Fruit fly (Drosophila melanogaster) whole organism, embryonic: Measurements from ENCODE around the gene Syt1.
A peak's percentile ranks its signal among the peaks of the same experiment; 100 is the strongest.

Experiments
- Awh ChIP-seq: fragments of 200-800 bp; sonication (Bioruptor generic); IDR thresholded peaks from 2 replicates; pipeline ENCODE4, ENCODE4 v1.3.6; 2022; ENCODE audit warnings: missing biosample characterization, missing genetic modification characterization
- CG10654 ChIP-seq: fragments of 200-800 bp; sonication (Bioruptor generic); optimal IDR thresholded peaks from 2 replicates; lab custom pipeline; 2016; ENCODE audit warnings: missing biosample characterization, missing genetic modification characterization
- CG11695 ChIP-seq: fragments of 200-800 bp; sonication (Bioruptor generic); IDR thresholded peaks from 3 replicates; pipeline ENCODE4 v1.3.6; 2022; ENCODE audit warnings: missing biosample characterization, missing genetic modification characterization
- CG12071 ChIP-seq: fragments of 200-800 bp; sonication (Bioruptor generic); optimal IDR thresholded peaks from 3 replicates; lab custom pipeline; 2018; ENCODE audit warnings: missing biosample characterization, mild to moderate bottlenecking, missing genetic modification characterization
- CG1233 ChIP-seq: fragments of 200-800 bp; sonication (Bioruptor generic); optimal IDR thresholded peaks from 4 replicates; lab custom pipeline; 2018; ENCODE audit warnings: missing biosample characterization, mild to moderate bottlenecking, missing genetic modification characterization
- CG15696 ChIP-seq: fragments of 200-800 bp; sonication (Bioruptor generic); optimal IDR thresholded peaks from 2 replicates; lab custom pipeline; 2019; ENCODE audit warnings: missing biosample characterization, mild to moderate bottlenecking, missing genetic modification characterization, moderate library complexity
- CG1602 ChIP-seq: fragments of 200-800 bp; sonication (Bioruptor generic); optimal IDR thresholded peaks from 3 replicates; lab custom pipeline; 2016; ENCODE audit warnings: missing biosample characterization, missing genetic modification characterization
- CG16813 ChIP-seq: fragments of 200-800 bp; sonication (Bioruptor generic); IDR thresholded peaks from 3 replicates; pipeline ENCODE4 v1.3.6; 2022; ENCODE audit warnings: missing biosample characterization, missing genetic modification characterization; ENCODE audit not compliant: partially characterized antibody
- CG1832 ChIP-seq: fragments of 200-800 bp; sonication (Bioruptor generic); optimal IDR thresholded peaks from 2 replicates; lab custom pipeline; 2017; ENCODE audit warnings: missing biosample characterization, mild to moderate bottlenecking, missing genetic modification characterization, inconsistent platforms
- CG30431 ChIP-seq: fragments of 200-800 bp; sonication (Bioruptor generic); optimal IDR thresholded peaks from 2 replicates; lab custom pipeline; 2017; ENCODE audit warnings: missing biosample characterization, missing genetic modification characterization
- CG31224 ChIP-seq: fragments of 200-800 bp; sonication (Bioruptor generic); IDR thresholded peaks from 2 replicates; pipeline ENCODE4 v1.3.6; 2022; ENCODE audit warnings: missing biosample characterization, missing genetic modification characterization
- CG31365 ChIP-seq: fragments of 200-800 bp; sonication (Bioruptor generic); optimal IDR thresholded peaks from 2 replicates; lab custom pipeline; 2018; ENCODE audit warnings: missing biosample characterization, mild to moderate bottlenecking, missing genetic modification characterization
- CG31441 ChIP-seq: fragments of 200-800 bp; sonication (Bioruptor generic); IDR thresholded peaks from 2 replicates; pipeline ENCODE4 v1.3.6; 2022; ENCODE audit warnings: missing biosample characterization, missing genetic modification characterization
- CG32532 ChIP-seq: fragments of 200-800 bp; sonication (Bioruptor generic); IDR thresholded peaks from 2 replicates; pipeline ENCODE4 v1.3.6; 2022; ENCODE audit warnings: missing biosample characterization, missing genetic modification characterization
- CG32772 ChIP-seq: fragments of 200-800 bp; sonication (Bioruptor generic); IDR thresholded peaks from 2 replicates; pipeline ENCODE4 v1.3.6; 2022; ENCODE audit warnings: missing biosample characterization, missing genetic modification characterization
- CG3281 ChIP-seq: fragments of 200-800 bp; sonication (Bioruptor generic); optimal IDR thresholded peaks from 3 replicates; lab custom pipeline; 2017; ENCODE audit warnings: missing biosample characterization, mild to moderate bottlenecking, missing genetic modification characterization
- CG33213 ChIP-seq: fragments of 200-800 bp; sonication (Bioruptor generic); optimal IDR thresholded peaks from 3 replicates; lab custom pipeline; 2016; ENCODE audit warnings: missing biosample characterization, missing genetic modification characterization
- CG3726 ChIP-seq: fragments of 200-800 bp; sonication (Bioruptor generic); IDR thresholded peaks from 3 replicates; pipeline ENCODE4, ENCODE4 v1.3.6; 2022; ENCODE audit warnings: missing biosample characterization, missing genetic modification characterization
- CG3838 ChIP-seq: fragments of 200-800 bp; sonication (Bioruptor generic); optimal IDR thresholded peaks from 3 replicates; lab custom pipeline; 2016; ENCODE audit warnings: missing biosample characterization, missing genetic modification characterization
- CG4328 ChIP-seq: fragments of 200-800 bp; sonication (Bioruptor generic); optimal IDR thresholded peaks from 3 replicates; lab custom pipeline; 2017; ENCODE audit warnings: missing biosample characterization, missing genetic modification reagents, missing genetic modification characterization
- CG5245 ChIP-seq: fragments of 200-800 bp; sonication (Bioruptor generic); optimal IDR thresholded peaks from 3 replicates; lab custom pipeline; 2016; ENCODE audit warnings: missing biosample characterization, missing genetic modification characterization
- CG7271 ChIP-seq: fragments of 200-800 bp; sonication (Bioruptor generic); optimal IDR thresholded peaks from 2 replicates; lab custom pipeline; 2018; ENCODE audit warnings: missing biosample characterization, mild to moderate bottlenecking, missing genetic modification characterization, moderate library complexity
- CG7372 ChIP-seq: fragments of 200-800 bp; sonication (Bioruptor generic); IDR thresholded peaks from 2 replicates; pipeline ENCODE4 v1.3.6; 2022; ENCODE audit warnings: missing biosample characterization, missing genetic modification characterization
- CG7928 ChIP-seq: fragments of 200-800 bp; sonication (Bioruptor generic); optimal IDR thresholded peaks from 2 replicates; lab custom pipeline; 2017; ENCODE audit warnings: missing biosample characterization, mild to moderate bottlenecking, missing genetic modification characterization
- CG7963 ChIP-seq: fragments of 200-800 bp; sonication (Bioruptor generic); IDR thresholded peaks from 3 replicates; pipeline ENCODE4 v1.3.6; 2022; ENCODE audit warnings: missing biosample characterization, missing genetic modification characterization; ENCODE audit not compliant: partially characterized antibody
- CG7987 ChIP-seq: fragments of 200-800 bp; sonication (Bioruptor generic); optimal IDR thresholded peaks from 2 replicates; lab custom pipeline; 2018; ENCODE audit warnings: missing biosample characterization, mild to moderate bottlenecking, missing genetic modification characterization, moderate library complexity
- D19B ChIP-seq: fragments of 200-800 bp; sonication (Bioruptor generic); optimal IDR thresholded peaks from 2 replicates; lab custom pipeline; 2017; ENCODE audit warnings: missing biosample characterization, mild to moderate bottlenecking, missing genetic modification characterization
- GATAe ChIP-seq: fragments of 200-800 bp; sonication (Bioruptor generic); conservative IDR thresholded peaks from 2 replicates; pipeline ENCODE4 v1.3.6; 2022; ENCODE audit warnings: missing biosample characterization, missing genetic modification characterization
- MTF-1 ChIP-seq: fragments of 200-800 bp; sonication (Bioruptor generic); optimal IDR thresholded peaks from 2 replicates; lab custom pipeline; 2018; ENCODE audit warnings: missing biosample characterization, mild to moderate bottlenecking, missing genetic modification characterization, borderline replicate concordance
- Meics ChIP-seq: fragments of 200-800 bp; sonication (Bioruptor generic); optimal IDR thresholded peaks from 2 replicates; lab custom pipeline; 2017; ENCODE audit warnings: missing biosample characterization, mild to moderate bottlenecking, missing genetic modification characterization
- Optix ChIP-seq: fragments of 200-800 bp; sonication (Bioruptor generic); IDR thresholded peaks from 3 replicates; pipeline ENCODE4 v1.3.6; 2022; ENCODE audit warnings: missing biosample characterization, missing genetic modification characterization
- Ravus ChIP-seq: fragments of 200-800 bp; sonication (Bioruptor generic); IDR thresholded peaks from 2 replicates; pipeline ENCODE4 v1.3.6; 2022; ENCODE audit warnings: missing biosample characterization, missing genetic modification characterization
- YL-1 ChIP-seq: fragments of 200-800 bp; sonication (Bioruptor generic); optimal IDR thresholded peaks from 3 replicates; lab custom pipeline; 2017; ENCODE audit warnings: missing biosample characterization, mild to moderate bottlenecking, missing genetic modification characterization
- cad ChIP-seq: fragments of >200 bp; optimal IDR thresholded peaks from 2 replicates; lab custom pipeline; 2017; ENCODE audit warnings: missing biosample characterization, missing genetic modification characterization
- chm ChIP-seq: fragments of 200-800 bp; sonication (Bioruptor generic); IDR thresholded peaks from 2 replicates; pipeline ENCODE4 v1.3.6; 2022; ENCODE audit warnings: missing biosample characterization, missing genetic modification characterization
- ci ChIP-seq: fragments of 200-800 bp; sonication (Bioruptor generic); IDR thresholded peaks from 3 replicates; pipeline ENCODE4 v1.3.6; 2022; ENCODE audit warnings: missing biosample characterization, missing genetic modification characterization
- dmrt99B ChIP-seq: fragments of 200-800 bp; sonication (Bioruptor generic); optimal IDR thresholded peaks from 2 replicates; lab custom pipeline; 2018; ENCODE audit warnings: missing biosample characterization, mild to moderate bottlenecking, missing genetic modification characterization, moderate library complexity
- gem ChIP-seq: fragments of 200-800 bp; sonication (Bioruptor generic); optimal IDR thresholded peaks from 2 replicates; lab custom pipeline; 2019; ENCODE audit warnings: missing biosample characterization, mild to moderate bottlenecking, missing genetic modification characterization, moderate library complexity
- gsb ChIP-seq: fragments of 200-800 bp; sonication (Bioruptor generic); IDR thresholded peaks from 2 replicates; pipeline ENCODE4 v1.3.6; 2022; ENCODE audit warnings: missing biosample characterization, missing genetic modification characterization
- insv ChIP-seq, 2 experiments: fragments of 200-800 bp; sonication (Bioruptor generic); optimal IDR thresholded peaks; 3 replicates each; lab custom pipeline; 2016 to 2018; ENCODE audit warnings: missing biosample characterization in 2 of 2, missing genetic modification characterization in 2 of 2
- kni ChIP-seq: fragments of 200-800 bp; sonication (Bioruptor generic); optimal IDR thresholded peaks from 3 replicates; lab custom pipeline; 2017; ENCODE audit warnings: mild to moderate bottlenecking, missing biosample characterization, missing genetic modification reagents, missing genetic modification characterization
- lmd ChIP-seq: fragments of 200-800 bp; sonication (Bioruptor generic); IDR thresholded peaks from 2 replicates; pipeline ENCODE4 v1.3.6; 2022; ENCODE audit warnings: missing biosample characterization, missing genetic modification characterization
- nerfin-1 ChIP-seq: fragments of 200-800 bp; sonication (Bioruptor generic); optimal IDR thresholded peaks from 3 replicates; lab custom pipeline; 2019; ENCODE audit warnings: missing biosample characterization, mild to moderate bottlenecking, missing genetic modification characterization, moderate library complexity
- oc ChIP-seq: fragments of 200-800 bp; sonication (Bioruptor generic); optimal IDR thresholded peaks from 2 replicates; lab custom pipeline; 2018; ENCODE audit warnings: missing biosample characterization, mild to moderate bottlenecking, missing genetic modification characterization, moderate library complexity
- otp ChIP-seq: fragments of 200-800 bp; sonication (Bioruptor generic); IDR thresholded peaks from 3 replicates; pipeline ENCODE4, ENCODE4 v1.3.6; 2022; ENCODE audit warnings: missing biosample characterization, missing genetic modification characterization
- ro ChIP-seq: fragments of 200-800 bp; sonication (Bioruptor generic); IDR thresholded peaks from 2 replicates; pipeline ENCODE4 v1.3.6; 2022; ENCODE audit warnings: missing biosample characterization, missing genetic modification characterization
- salm ChIP-seq: fragments of 200-800 bp; sonication (Bioruptor generic); optimal IDR thresholded peaks from 2 replicates; lab custom pipeline; 2018; ENCODE audit warnings: missing biosample characterization, mild to moderate bottlenecking, missing genetic modification characterization
- stwl ChIP-seq: fragments of 200-800 bp; sonication (Bioruptor generic); optimal IDR thresholded peaks from 3 replicates; lab custom pipeline; 2018; ENCODE audit warnings: missing biosample characterization, mild to moderate bottlenecking, missing genetic modification characterization, moderate library complexity
- tap ChIP-seq: fragments of 200-800 bp; optimal IDR thresholded peaks from 3 replicates; lab custom pipeline; 2019; ENCODE audit warnings: missing biosample characterization, mild to moderate bottlenecking, missing genetic modification characterization, moderate library complexity
- unpg ChIP-seq: fragments of 200-800 bp; sonication (Bioruptor generic); optimal IDR thresholded peaks from 3 replicates; lab custom pipeline; 2018; ENCODE audit warnings: missing biosample characterization, mild to moderate bottlenecking, missing genetic modification characterization, moderate library complexity
- z ChIP-seq: fragments of 200-800 bp; sonication (Bioruptor generic); IDR thresholded peaks from 3 replicates; pipeline ENCODE4 v1.3.6; 2022; ENCODE audit warnings: missing biosample characterization, missing genetic modification characterization
- zen2 ChIP-seq: fragments of 200-800 bp; sonication (Bioruptor generic); IDR thresholded peaks from 3 replicates; pipeline ENCODE4 v1.3.6; 2022; ENCODE audit warnings: missing biosample characterization, missing genetic modification characterization; ENCODE audit not compliant: partially characterized antibody

The Syt1 gene

DNA sequence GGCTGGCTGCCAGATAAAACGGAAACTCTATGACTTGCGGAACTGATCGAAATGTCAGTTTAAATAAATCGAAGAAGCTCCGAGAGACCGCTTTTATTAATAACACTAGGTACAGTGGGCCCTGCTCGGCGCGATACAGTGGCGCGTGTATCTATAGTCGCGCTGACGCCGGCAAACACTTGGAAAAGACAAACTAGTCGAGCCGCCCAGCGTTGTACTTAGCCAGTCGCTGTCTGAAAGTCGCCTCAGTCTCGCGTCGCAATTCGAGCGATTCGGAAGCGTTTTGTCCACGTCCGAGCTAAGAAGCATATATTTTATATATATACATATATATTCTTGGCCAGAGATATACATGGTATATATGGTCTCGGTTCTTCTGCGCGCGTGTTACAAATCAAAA is 69.9 kb downstream of the Syt1 start (continued):
- TF ChIP-seq CG32532 (peak; percentile 86), CG33213 (GFP tag; lab: Kevin White, UChicago) (no peak), CG7271 (tag; lab: Kevin White, UChicago) (no peak), lmd (GFP tag; lab: Robert Waterston, UW) (peak; percentile 52; the same call in 1 of the 2 replicates), MTF-1 (GFP tag; lab: Kevin White, UChicago) (peak; percentile 49), chm (GFP tag; lab: Robert Waterston, UW) (no peak; the same call in 1 of the 2 replicates), CG5245 (GFP tag; lab: Kevin White, UChicago) (no peak), CG1233 (GFP tag; lab: Kevin White, UChicago) (peak; percentile 38), tap (no peak), gem (tag; lab: Kevin White, UChicago) (peak; percentile 41), ro (GFP tag; lab: Robert Waterston, UW) (no peak), CG4328 (GFP tag; lab: Kevin White, UChicago) (no peak), z (GFP tag; lab: Robert Waterston, UW) (no peak), Meics (peak; percentile 73), CG7372 (GFP tag; lab: Robert Waterston, UW) (no peak), Optix (GFP tag; lab: Robert Waterston, UW) (no peak), CG10654 (GFP tag; lab: Kevin White, UChicago) (no peak), zen2 (GFP tag; lab: Robert Waterston, UW) (no peak), dmrt99B (tag; lab: Kevin White, UChicago) (peak; percentile 28), CG3726 (GFP tag; lab: Robert Waterston, UW) (no peak), CG31365 (tag; lab: Kevin White, UChicago) (no peak), unpg (peak; percentile 48), nerfin-1 (no peak), CG7928 (GFP tag; lab: Kevin White, UChicago) (no peak), GATAe (GFP tag; lab: Robert Waterston, UW) (no peak), stwl (tag; lab: Kevin White, UChicago) (no peak), CG16813 (GFP tag; lab: Robert Waterston, UW) (no peak), Ravus (GFP tag; lab: Robert Waterston, UW) (no peak), oc (tag; lab: Kevin White, UChicago) (no peak), insv (GFP tag; optimal IDR thresholded peaks at IDR 0.05; lab: Kevin White, UChicago) (no peak), CG1602 (no peak), CG7987 (GFP tag; lab: Kevin White, UChicago) (peak; percentile 51), CG30431 (GFP tag; lab: Kevin White, UChicago) (no peak), CG15696 (no peak), CG11695 (0 out of 3 replicates have a peak, but pooled peaks have one; percentile 11), salm (tag; lab: Kevin White, UChicago) (no peak), CG3281 (GFP tag; lab: Kevin White, UChicago) (peak; percentile 59), CG31441 (GFP tag; lab: Robert Waterston, UW) (0 out of 2 replicates have a peak, but pooled peaks have one; percentile 16), cad (no peak), CG3838 (GFP tag; lab: Kevin White, UChicago) (no peak), CG7963 (GFP tag; lab: Robert Waterston, UW) (no peak), Awh (GFP tag; lab: Robert Waterston, UW) (no peak), D19B (no peak), otp (GFP tag; lab: Robert Waterston, UW) (no peak), CG32772 (GFP tag; lab: Robert Waterston, UW) (no peak), CG12071 (peak; percentile 66), CG1832 (no peak), ci (GFP tag; lab: Robert Waterston, UW) (no peak), CG31224 (GFP tag; lab: Robert Waterston, UW) (peak; percentile 55), gsb (GFP tag; lab: Robert Waterston, UW) (peak; percentile 72), YL-1 (GFP tag; lab: Kevin White, UChicago) (no peak), kni (GFP tag; lab: Kevin White, UChicago) (no peak)
